Fruit fly (Drosophila melanogaster) whole organism, embryonic: Measurements from ENCODE around the gene CG14720.

ENCODE experiments used
- Ada2b ChIP-seq: fragments of 200-800 bp; sonication (Bioruptor generic); IDR thresholded peaks from 2 replicates; pipeline ENCODE4 v1.3.6; 2022; ENCODE audit warnings: missing biosample characterization, missing genetic modification characterization
- Atf3 ChIP-seq: fragments of 200-800 bp; sonication (Bioruptor generic); optimal IDR thresholded peaks from 3 replicates; lab custom pipeline; 2016; ENCODE audit warnings: missing biosample characterization, missing genetic modification characterization
- Atf6 ChIP-seq: fragments of 200-800 bp; sonication (Bioruptor generic); IDR thresholded peaks from 2 replicates; pipeline ENCODE4 v1.3.6; 2022; ENCODE audit warnings: missing biosample characterization, missing genetic modification characterization
- Blimp-1 ChIP-seq: fragments of 200-800 bp; sonication (Bioruptor generic); optimal IDR thresholded peaks from 3 replicates; lab custom pipeline; 2018; ENCODE audit warnings: missing biosample characterization, missing genetic modification characterization, mild to moderate bottlenecking, moderate library complexity, missing genetic modification reagents
- CG10321 ChIP-seq: fragments of 200-800 bp; sonication (Bioruptor generic); IDR thresholded peaks from 2 replicates; pipeline ENCODE4 v1.3.6; 2022; ENCODE audit warnings: missing biosample characterization, missing genetic modification characterization
- CG11560 ChIP-seq: fragments of 200-800 bp; sonication (Bioruptor generic); IDR thresholded peaks from 3 replicates; pipeline ENCODE4 v1.3.6; 2022; ENCODE audit warnings: missing biosample characterization, missing genetic modification characterization
- CG13775 ChIP-seq: fragments of 200-800 bp; sonication (Bioruptor generic); optimal IDR thresholded peaks from 3 replicates; lab custom pipeline; 2017; ENCODE audit warnings: missing biosample characterization, mild to moderate bottlenecking, missing genetic modification characterization
- CG14710 ChIP-seq: fragments of 200-800 bp; sonication (Bioruptor generic); optimal IDR thresholded peaks from 3 replicates; lab custom pipeline; 2019; ENCODE audit warnings: missing biosample characterization, mild to moderate bottlenecking, missing genetic modification characterization, moderate library complexity
- CG16815 ChIP-seq: fragments of 200-800 bp; sonication (Bioruptor generic); optimal IDR thresholded peaks from 3 replicates; lab custom pipeline; 2017; ENCODE audit warnings: missing biosample characterization, mild to moderate bottlenecking, missing genetic modification characterization
- CG16863 ChIP-seq: fragments of 200-800 bp; sonication (Bioruptor generic); optimal IDR thresholded peaks from 3 replicates; lab custom pipeline; 2016; ENCODE audit warnings: missing biosample characterization, missing genetic modification characterization
- CG17385 ChIP-seq: fragments of 200-800 bp; sonication (Bioruptor generic); optimal IDR thresholded peaks from 3 replicates; lab custom pipeline; 2018; ENCODE audit warnings: missing biosample characterization, mild to moderate bottlenecking, missing genetic modification characterization
- CG17912 ChIP-seq: fragments of 200-800 bp; sonication (Bioruptor generic); optimal IDR thresholded peaks from 2 replicates; lab custom pipeline; 2018; ENCODE audit warnings: missing biosample characterization, mild to moderate bottlenecking, missing genetic modification characterization
- CG3726 ChIP-seq: fragments of 200-800 bp; sonication (Bioruptor generic); IDR thresholded peaks from 3 replicates; pipeline ENCODE4, ENCODE4 v1.3.6; 2022; ENCODE audit warnings: missing biosample characterization, missing genetic modification characterization
- CG3995 ChIP-seq: fragments of 200-800 bp; sonication (Bioruptor generic); optimal IDR thresholded peaks from 3 replicates; lab custom pipeline; 2016; ENCODE audit warnings: missing biosample characterization, missing genetic modification characterization
- CG4707 ChIP-seq: fragments of 200-800 bp; sonication (Bioruptor generic); optimal IDR thresholded peaks from 2 replicates; lab custom pipeline; 2018; ENCODE audit warnings: missing biosample characterization, mild to moderate bottlenecking, missing genetic modification characterization, moderate library complexity
- CG6254 ChIP-seq: fragments of 200-800 bp; sonication (Bioruptor generic); optimal IDR thresholded peaks from 3 replicates; lab custom pipeline; 2017; ENCODE audit warnings: mild to moderate bottlenecking, missing biosample characterization, missing genetic modification reagents, missing genetic modification characterization
- CG7786 ChIP-seq: fragments of 200-800 bp; sonication (Bioruptor generic); optimal IDR thresholded peaks from 2 replicates; lab custom pipeline; 2016; ENCODE audit warnings: missing biosample characterization, missing genetic modification characterization
- CG8290 ChIP-seq, 3 experiments: fragments of 200-800 bp; sonication (Bioruptor generic); optimal IDR thresholded peaks; 2 replicates each; lab custom pipeline; 2016 to 2019; ENCODE audit warnings: missing biosample characterization in 3 of 3, missing genetic modification characterization in 3 of 3, mild to moderate bottlenecking in 2 of 3, moderate library complexity in 1 of 3
- CG8944 ChIP-seq: fragments of 200-800 bp; sonication (Bioruptor generic); optimal IDR thresholded peaks from 3 replicates; lab custom pipeline; 2016; ENCODE audit warnings: missing biosample characterization, missing genetic modification characterization
- CG9215 ChIP-seq: fragments of 200-800 bp; sonication (Bioruptor generic); IDR thresholded peaks from 2 replicates; pipeline ENCODE4 v1.3.6; 2022; ENCODE audit warnings: missing biosample characterization, missing genetic modification characterization
- CG9727 ChIP-seq: fragments of 200-800 bp; sonication (Bioruptor generic); optimal IDR thresholded peaks from 3 replicates; lab custom pipeline; 2017; ENCODE audit warnings: missing biosample characterization, mild to moderate bottlenecking, missing genetic modification characterization
- Dll ChIP-seq: fragments of 200-800 bp; sonication (Bioruptor generic); IDR thresholded peaks from 4 replicates; pipeline ENCODE4 v1.3.6; 2022; ENCODE audit warnings: missing biosample characterization, missing genetic modification characterization; ENCODE audit not compliant: partially characterized antibody
- HmgZ ChIP-seq: fragments of 200-800 bp; sonication (Bioruptor generic); optimal IDR thresholded peaks from 2 replicates; lab custom pipeline; 2018; ENCODE audit warnings: missing biosample characterization, mild to moderate bottlenecking, missing genetic modification characterization
- Nf-YC ChIP-seq: fragments of 200-800 bp; optimal IDR thresholded peaks from 3 replicates; lab custom pipeline; 2019; ENCODE audit warnings: missing biosample characterization, mild to moderate bottlenecking, missing genetic modification characterization, moderate library complexity
- Rx ChIP-seq: fragments of 200-800 bp; sonication (Bioruptor generic); IDR thresholded peaks from 2 replicates; pipeline ENCODE4 v1.3.6; 2022; ENCODE audit warnings: missing biosample characterization, missing genetic modification characterization
- Scr ChIP-seq: fragments of 200-800 bp; sonication (Bioruptor generic); IDR thresholded peaks from 2 replicates; pipeline ENCODE4 v1.3.6; 2022; ENCODE audit warnings: missing biosample characterization, missing genetic modification characterization; ENCODE audit not compliant: partially characterized antibody
- Ssrp ChIP-seq: fragments of 200-800 bp; sonication (Bioruptor generic); optimal IDR thresholded peaks from 2 replicates; lab custom pipeline; 2018; ENCODE audit warnings: missing biosample characterization, mild to moderate bottlenecking, missing genetic modification characterization, moderate library complexity
- Stat92E ChIP-seq, 3 experiments: fragments of >200 bp in 2 of 3; fragments of 200-800 bp in 1 of 3; sonication (Bioruptor generic) in 1 of 3; optimal IDR thresholded peaks; 2 replicates each; lab custom pipeline; 2017 to 2019; ENCODE audit warnings: missing biosample characterization in 3 of 3, missing genetic modification characterization in 3 of 3, mild to moderate bottlenecking in 1 of 3, moderate library complexity in 1 of 3
- ara ChIP-seq: fragments of 200-800 bp; sonication (Bioruptor generic); IDR thresholded peaks from 2 replicates; pipeline ENCODE4 v1.3.6; 2022; ENCODE audit warnings: missing biosample characterization, missing genetic modification characterization
- az2 ChIP-seq: fragments of 200-800 bp; sonication (Bioruptor generic); optimal IDR thresholded peaks from 3 replicates; lab custom pipeline; 2016; ENCODE audit warnings: missing biosample characterization, missing genetic modification characterization
- chif ChIP-seq, 2 experiments: fragments of 200-800 bp; sonication (Bioruptor generic); optimal IDR thresholded peaks; 3 replicates each; lab custom pipeline; 2016; ENCODE audit warnings: missing biosample characterization in 2 of 2, missing genetic modification characterization in 2 of 2
- crol ChIP-seq: fragments of 200-800 bp; sonication (Bioruptor generic); IDR thresholded peaks from 2 replicates; pipeline ENCODE4 v1.3.6; 2022; ENCODE audit warnings: missing biosample characterization, missing genetic modification characterization
- disco-r ChIP-seq: fragments of 200-800 bp; sonication (Bioruptor generic); optimal IDR thresholded peaks from 2 replicates; lab custom pipeline; 2016; ENCODE audit warnings: missing biosample characterization, missing genetic modification characterization
- esg ChIP-seq: fragments of 200-800 bp; sonication (Bioruptor generic); conservative IDR thresholded peaks from 2 replicates; pipeline ENCODE4 v1.3.6; 2022; ENCODE audit warnings: missing biosample characterization, missing genetic modification characterization
- ewg ChIP-seq: fragments of 200-800 bp; sonication (Bioruptor generic); optimal IDR thresholded peaks from 3 replicates; lab custom pipeline; 2017; ENCODE audit warnings: mild to moderate bottlenecking, missing biosample characterization, missing genetic modification reagents, missing genetic modification characterization
- inv ChIP-seq: fragments of 200-800 bp; sonication (Bioruptor generic); IDR thresholded peaks from 2 replicates; pipeline ENCODE4 v1.3.6; 2022; ENCODE audit warnings: missing biosample characterization, missing genetic modification characterization; ENCODE audit not compliant: partially characterized antibody
- jigr1 ChIP-seq: fragments of 200-800 bp; sonication (Bioruptor generic); IDR thresholded peaks from 3 replicates; pipeline ENCODE4 v1.3.6; 2022; ENCODE audit warnings: missing biosample characterization, missing genetic modification characterization
- jing ChIP-seq: fragments of 200-800 bp; sonication (Bioruptor generic); optimal IDR thresholded peaks from 2 replicates; lab custom pipeline; 2018; ENCODE audit warnings: missing biosample characterization, mild to moderate bottlenecking, missing genetic modification characterization
- lov ChIP-seq, 2 experiments: fragments of 200-800 bp in 1 of 2; fragments of >200 bp in 1 of 2; sonication (Bioruptor generic) in 1 of 2; IDR thresholded peaks in 1 of 2; optimal IDR thresholded peaks in 1 of 2; 2 replicates in 1 of 2; 3 replicates in 1 of 2; pipeline versions ENCODE4 v1.3.6 to Lab custom; 2017 to 2022; ENCODE audit warnings: missing biosample characterization in 1 of 2, missing genetic modification characterization in 1 of 2
- luna ChIP-seq: fragments of 200-800 bp; sonication (Bioruptor generic); optimal IDR thresholded peaks from 2 replicates; lab custom pipeline; 2016; ENCODE audit warnings: missing biosample characterization, missing genetic modification characterization
- prd ChIP-seq, 3 experiments: fragments of >200 bp in 2 of 3; fragments of 200-800 bp in 1 of 3; sonication (Bioruptor generic) in 1 of 3; optimal IDR thresholded peaks in 2 of 3; IDR thresholded peaks in 1 of 3; 2 replicates in 2 of 3; 3 replicates in 1 of 3; pipeline versions ENCODE4 v1.3.6 to Lab custom; 2017 to 2022; ENCODE audit warnings: missing biosample characterization in 1 of 3, missing genetic modification characterization in 1 of 3
- run ChIP-seq: fragments of 200-800 bp; sonication (Bioruptor generic); optimal IDR thresholded peaks from 3 replicates; lab custom pipeline; 2018; ENCODE audit warnings: missing biosample characterization, mild to moderate bottlenecking, missing genetic modification characterization
- sob ChIP-seq: fragments of 200-800 bp; sonication (Bioruptor generic); IDR thresholded peaks from 2 replicates; pipeline ENCODE4 v1.3.6; 2022; ENCODE audit warnings: missing biosample characterization, missing genetic modification characterization
- ssp ChIP-seq: fragments of 200-800 bp; sonication (Bioruptor generic); IDR thresholded peaks from 2 replicates; pipeline ENCODE4 v1.3.6; 2022; ENCODE audit warnings: missing biosample characterization, missing genetic modification characterization
- tgo ChIP-seq: fragments of 200-800 bp; sonication (Bioruptor generic); IDR thresholded peaks from 3 replicates; pipeline ENCODE4 v1.3.6; 2022; ENCODE audit warnings: missing biosample characterization, missing genetic modification characterization
- tin ChIP-seq: fragments of 200-800 bp; sonication (Bioruptor generic); optimal IDR thresholded peaks from 3 replicates; lab custom pipeline; 2016; ENCODE audit warnings: missing biosample characterization, missing genetic modification characterization
- tio ChIP-seq: fragments of 200-800 bp; sonication (Bioruptor generic); optimal IDR thresholded peaks from 2 replicates; lab custom pipeline; 2017; ENCODE audit warnings: missing biosample characterization, missing genetic modification characterization, inconsistent platforms
- vvl ChIP-seq: fragments of 200-800 bp; sonication (Bioruptor generic); IDR thresholded peaks from 2 replicates; pipeline ENCODE4 v1.3.6; 2022; ENCODE audit warnings: missing biosample characterization, missing genetic modification characterization
- yki ChIP-seq: fragments of >200 bp; optimal IDR thresholded peaks from 3 replicates; lab custom pipeline; 2018

The CG14720 gene

DNA sequence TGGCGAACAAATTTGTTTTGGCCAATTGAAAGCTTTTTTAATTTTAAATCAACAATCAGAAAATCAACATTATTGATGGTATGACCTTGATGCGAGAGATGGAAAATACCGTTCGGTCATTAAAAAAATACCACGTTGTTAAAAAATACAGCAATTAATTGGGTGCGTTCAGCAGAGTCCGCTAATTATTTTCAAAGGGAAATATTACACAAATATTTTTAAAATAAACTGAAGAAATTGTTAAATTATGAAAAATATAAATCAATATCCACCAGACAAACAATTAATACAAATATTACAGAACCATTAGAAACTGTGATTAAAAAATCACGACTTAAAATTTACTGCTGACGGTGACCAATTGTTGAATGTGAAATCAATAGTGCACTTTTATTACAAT lies 33.5 kb upstream of the CG14720 start, which contains the start of gene CG18476 (continued):
- TF ChIP-seq CG4707 (GFP tag; lab: Kevin White, UChicago) (peak; percentile 17), CG3995 (GFP tag; lab: Kevin White, UChicago) (peak; percentile 98), tgo (GFP tag; lab: Robert Waterston, UW) (peak; percentile 94), ssp (GFP tag; lab: Robert Waterston, UW) (peak; percentile 80), ewg (GFP tag; lab: Kevin White, UChicago) (peak; percentile 75), CG8944 (GFP tag; lab: Kevin White, UChicago) (peak; percentile 36), yki (lab: Kevin White, UChicago) (no peak), vvl (peak; percentile 96), sob (GFP tag; lab: Robert Waterston, UW) (peak; percentile 95), tin (GFP tag; lab: Kevin White, UChicago) (peak; percentile 89), Atf6 (GFP tag; lab: Robert Waterston, UW) (peak; percentile 88), CG9727 (GFP tag; lab: Kevin White, UChicago) (peak; percentile 91), CG6254 (GFP tag; lab: Kevin White, UChicago) (peak; percentile 84), luna (peak; percentile 4), chif (GFP tag; optimal IDR thresholded peaks at IDR 0.05; lab: Kevin White, UChicago) (peak; percentile 46 to 74), disco-r (peak; percentile 38), Nf-YC (tag; lab: Kevin White, UChicago) (peak; percentile 84), Atf3 (GFP tag; lab: Kevin White, UChicago) (peak; percentile 52), Scr (GFP tag; lab: Robert Waterston, UW) (no peak; the same call in 1 of the 2 replicates), CG16815 (GFP tag; lab: Kevin White, UChicago) (peak; percentile 77), Dll (GFP tag; lab: Robert Waterston, UW) (no peak), HmgZ (tag; lab: Kevin White, UChicago) (peak; percentile 92), az2 (GFP tag; lab: Kevin White, UChicago) (peak; percentile 90), Blimp-1 (GFP tag; lab: Kevin White, UChicago) (peak; percentile 92), CG9215 (GFP tag; lab: Robert Waterston, UW) (peak; percentile 88), esg (GFP tag; lab: Robert Waterston, UW) (peak; percentile 91), CG3726 (peak; percentile 92), prd (optimal IDR thresholded peaks at IDR 0.05; lab: Kevin White, UChicago) (no peak), prd (GFP tag; IDR thresholded peaks at IDR 0.05; lab: Robert Waterston, UW) (peak; percentile 96), tio (GFP tag; lab: Kevin White, UChicago) (no peak), CG13775 (GFP tag; lab: Kevin White, UChicago) (peak; percentile 88), run (tag; lab: Kevin White, UChicago) (peak; percentile 81), inv (GFP tag; lab: Robert Waterston, UW) (no peak), CG17912 (GFP tag; lab: Kevin White, UChicago) (peak; percentile 56), Rx (GFP tag; lab: Robert Waterston, UW) (peak; percentile 91), CG10321 (peak; percentile 73), Stat92E (GFP tag; optimal IDR thresholded peaks at IDR 0.05; lab: Kevin White, UChicago) (peak in 1 of 3 experiments; percentile 50), crol (GFP tag; lab: Robert Waterston, UW) (no peak), CG8290 (GFP tag; optimal IDR thresholded peaks at IDR 0.05; lab: Kevin White, UChicago) (peak; percentile 78), CG8290 (tag; optimal IDR thresholded peaks at IDR 0.05; lab: Kevin White, UChicago) (peak in 1 of 2 experiments; percentile 63), lov (optimal IDR thresholded peaks at IDR 0.05; lab: Kevin White, UChicago) (no peak), lov (GFP tag; IDR thresholded peaks at IDR 0.05; lab: Robert Waterston, UW) (peak; percentile 79; the same call in 2 of the 3 replicates), Ada2b (GFP tag; lab: Robert Waterston, UW) (peak; percentile 96), jigr1 (GFP tag; lab: Robert Waterston, UW) (peak; percentile 75), CG11560 (tag; lab: Robert Waterston, UW) (peak; percentile 69), CG16863 (peak; percentile 55), Ssrp (tag; lab: Kevin White, UChicago) (peak; percentile 92), jing (GFP tag; lab: Kevin White, UChicago) (peak; percentile 63), CG7786 (GFP tag; lab: Kevin White, UChicago) (peak; percentile 61), ara (GFP tag; lab: Robert Waterston, UW) (peak; percentile 91), CG17385 (GFP tag; lab: Kevin White, UChicago) (peak; percentile 84), CG14710 (tag; lab: Kevin White, UChicago) (peak; percentile 94)
